Fruit fly (Drosophila melanogaster) whole organism, embryonic: ENCODE measurements around the gene CG11309.

ENCODE experiments used
- Asciz ChIP-seq: fragments of 200-800 bp; sonication (Bioruptor generic); optimal IDR thresholded peaks from 2 replicates; lab custom pipeline; 2017; ENCODE audit warnings: missing biosample characterization, mild to moderate bottlenecking, missing genetic modification characterization, missing genetic modification reagents
- Atf-2 ChIP-seq: fragments of 200-800 bp; sonication (Bioruptor generic); optimal IDR thresholded peaks from 2 replicates; lab custom pipeline; 2016; ENCODE audit warnings: missing biosample characterization, missing genetic modification characterization
- B-H1 ChIP-seq: fragments of 200-800 bp; sonication (Bioruptor generic); IDR thresholded peaks from 3 replicates; pipeline ENCODE4 v1.3.6; 2022; ENCODE audit warnings: missing biosample characterization, missing genetic modification characterization
- Bgb ChIP-seq: fragments of 200-800 bp; sonication (Bioruptor generic); IDR thresholded peaks from 2 replicates; pipeline ENCODE4 v1.3.6; 2022; ENCODE audit warnings: missing biosample characterization, missing genetic modification characterization; ENCODE audit not compliant: partially characterized antibody
- CG10147 ChIP-seq: fragments of 200-800 bp; sonication (Bioruptor generic); optimal IDR thresholded peaks from 2 replicates; lab custom pipeline; 2019; ENCODE audit warnings: missing biosample characterization, mild to moderate bottlenecking, missing genetic modification characterization, moderate library complexity
- CG10565 ChIP-seq: fragments of 200-800 bp; sonication (Bioruptor generic); optimal IDR thresholded peaks from 3 replicates; lab custom pipeline; 2016; ENCODE audit warnings: missing biosample characterization, mild to moderate bottlenecking, missing genetic modification characterization
- CG12155 ChIP-seq: fragments of 200-800 bp; sonication (Bioruptor generic); optimal IDR thresholded peaks from 3 replicates; lab custom pipeline; 2016; ENCODE audit warnings: missing biosample characterization, missing genetic modification characterization
- CG1233 ChIP-seq: fragments of 200-800 bp; sonication (Bioruptor generic); optimal IDR thresholded peaks from 4 replicates; lab custom pipeline; 2018; ENCODE audit warnings: missing biosample characterization, mild to moderate bottlenecking, missing genetic modification characterization
- CG12659 ChIP-seq: fragments of 200-800 bp; sonication (Bioruptor generic); optimal IDR thresholded peaks from 3 replicates; lab custom pipeline; 2017; ENCODE audit warnings: mild to moderate bottlenecking, missing biosample characterization, missing genetic modification reagents, missing genetic modification characterization
- CG13287 ChIP-seq: fragments of 200-800 bp; sonication (Bioruptor generic); IDR thresholded peaks from 2 replicates; pipeline ENCODE4 v1.3.6; 2022; ENCODE audit warnings: missing biosample characterization, missing genetic modification characterization; ENCODE audit not compliant: partially characterized antibody
- CG13624 ChIP-seq: fragments of 200-800 bp; sonication (Bioruptor generic); optimal IDR thresholded peaks from 2 replicates; lab custom pipeline; 2016; ENCODE audit warnings: missing biosample characterization, missing genetic modification characterization
- CG14014 ChIP-seq: fragments of 200-800 bp; sonication (Bioruptor generic); IDR thresholded peaks from 2 replicates; pipeline ENCODE4 v1.3.6; 2022; ENCODE audit warnings: missing biosample characterization, missing genetic modification characterization
- CG15269 ChIP-seq: fragments of 200-800 bp; sonication (Bioruptor generic); optimal IDR thresholded peaks from 2 replicates; lab custom pipeline; 2018; ENCODE audit warnings: missing biosample characterization, mild to moderate bottlenecking, missing genetic modification characterization, moderate library complexity
- CG1529 ChIP-seq: fragments of 200-800 bp; sonication (Bioruptor generic); optimal IDR thresholded peaks from 3 replicates; lab custom pipeline; 2018; ENCODE audit warnings: missing biosample characterization, missing genetic modification characterization
- CG15479 ChIP-seq: fragments of 200-800 bp; sonication (Bioruptor generic); optimal IDR thresholded peaks from 3 replicates; lab custom pipeline; 2019; ENCODE audit warnings: missing biosample characterization, mild to moderate bottlenecking, missing genetic modification characterization, moderate library complexity
- CG1603 ChIP-seq: fragments of 200-800 bp; sonication (Bioruptor generic); optimal IDR thresholded peaks from 2 replicates; lab custom pipeline; 2019; ENCODE audit warnings: missing biosample characterization, mild to moderate bottlenecking, missing genetic modification characterization, moderate library complexity
- CG17802 ChIP-seq: fragments of 200-800 bp; sonication (Bioruptor generic); optimal IDR thresholded peaks from 2 replicates; lab custom pipeline; 2018; ENCODE audit warnings: missing biosample characterization, mild to moderate bottlenecking, missing genetic modification characterization, moderate library complexity
- CG17829 ChIP-seq: fragments of 200-800 bp; optimal IDR thresholded peaks from 2 replicates; lab custom pipeline; 2019; ENCODE audit warnings: missing biosample characterization, mild to moderate bottlenecking, missing genetic modification characterization, moderate library complexity
- CG2129 ChIP-seq: fragments of 200-800 bp; sonication (Bioruptor generic); IDR thresholded peaks from 2 replicates; pipeline ENCODE4 v1.3.6; 2022; ENCODE audit warnings: missing biosample characterization, missing genetic modification characterization; ENCODE audit not compliant: partially characterized antibody
- CG2199 ChIP-seq: fragments of 200-800 bp; sonication (Bioruptor generic); IDR thresholded peaks from 3 replicates; pipeline ENCODE4 v1.3.6; 2022; ENCODE audit warnings: missing biosample characterization, missing genetic modification characterization
- CG2712 ChIP-seq: fragments of 200-800 bp; optimal IDR thresholded peaks from 3 replicates; lab custom pipeline; 2019; ENCODE audit warnings: missing biosample characterization, mild to moderate bottlenecking, missing genetic modification characterization, moderate library complexity
- CG30403 ChIP-seq: fragments of 200-800 bp; sonication (Bioruptor generic); optimal IDR thresholded peaks from 3 replicates; lab custom pipeline; 2016; ENCODE audit warnings: missing biosample characterization, missing genetic modification characterization
- CG6272 ChIP-seq: fragments of 200-800 bp; sonication (Bioruptor generic); IDR thresholded peaks from 2 replicates; pipeline ENCODE4 v1.3.6; 2022; ENCODE audit warnings: missing biosample characterization, missing genetic modification characterization
- D19B ChIP-seq: fragments of 200-800 bp; sonication (Bioruptor generic); optimal IDR thresholded peaks from 2 replicates; lab custom pipeline; 2017; ENCODE audit warnings: missing biosample characterization, mild to moderate bottlenecking, missing genetic modification characterization
- Dbx ChIP-seq: fragments of 200-800 bp; sonication (Bioruptor generic); IDR thresholded peaks from 3 replicates; pipeline ENCODE4 v1.3.6; 2022; ENCODE audit warnings: missing biosample characterization, missing genetic modification characterization
- Eip74EF ChIP-seq, 2 experiments: fragments of 200-800 bp in 1 of 2; fragments of >200 bp in 1 of 2; sonication (Bioruptor generic) in 1 of 2; optimal IDR thresholded peaks; 2 replicates each; lab custom pipeline; 2017 to 2019; ENCODE audit warnings: missing biosample characterization in 2 of 2, missing genetic modification characterization in 2 of 2, mild to moderate bottlenecking in 1 of 2, moderate library complexity in 1 of 2
- HmgZ ChIP-seq: fragments of 200-800 bp; sonication (Bioruptor generic); optimal IDR thresholded peaks from 2 replicates; lab custom pipeline; 2018; ENCODE audit warnings: missing biosample characterization, mild to moderate bottlenecking, missing genetic modification characterization
- Med ChIP-seq: fragments of 200-800 bp; sonication (Bioruptor generic); peaks from one replicate; lab custom pipeline; 2016; ENCODE audit warnings: missing biosample characterization, missing genetic modification characterization, mild to moderate bottlenecking, inconsistent platforms, moderate library complexity
- Optix ChIP-seq: fragments of 200-800 bp; sonication (Bioruptor generic); IDR thresholded peaks from 3 replicates; pipeline ENCODE4 v1.3.6; 2022; ENCODE audit warnings: missing biosample characterization, missing genetic modification characterization
- Sox100B ChIP-seq: fragments of 200-800 bp; sonication (Bioruptor generic); optimal IDR thresholded peaks from 3 replicates; lab custom pipeline; 2018; ENCODE audit warnings: missing biosample characterization, mild to moderate bottlenecking, missing genetic modification characterization
- Spps ChIP-seq: fragments of 200-800 bp; sonication (Bioruptor generic); optimal IDR thresholded peaks from 2 replicates; lab custom pipeline; 2018; ENCODE audit warnings: missing biosample characterization, mild to moderate bottlenecking, missing genetic modification characterization
- amos ChIP-seq: fragments of 200-800 bp; sonication (Bioruptor generic); IDR thresholded peaks from 2 replicates; pipeline ENCODE4 v1.3.6; 2022; ENCODE audit warnings: missing biosample characterization, missing genetic modification characterization; ENCODE audit not compliant: partially characterized antibody
- ash1 ChIP-seq: fragments of 200-800 bp; sonication (Bioruptor generic); optimal IDR thresholded peaks from 2 replicates; lab custom pipeline; 2018; ENCODE audit warnings: missing biosample characterization, mild to moderate bottlenecking, missing genetic modification characterization
- br ChIP-seq: fragments of >200 bp; optimal IDR thresholded peaks from 2 replicates; lab custom pipeline; 2017
- cad ChIP-seq: fragments of >200 bp; optimal IDR thresholded peaks from 2 replicates; lab custom pipeline; 2017; ENCODE audit warnings: missing biosample characterization, missing genetic modification characterization
- eve ChIP-seq, 2 experiments: fragments of >200 bp; optimal IDR thresholded peaks; 2 replicates each; lab custom pipeline; 2017; ENCODE audit warnings: missing biosample characterization in 2 of 2, missing genetic modification characterization in 2 of 2
- exex ChIP-seq: fragments of 200-800 bp; sonication (Bioruptor generic); optimal IDR thresholded peaks from 4 replicates; lab custom pipeline; 2018; ENCODE audit warnings: missing biosample characterization, mild to moderate bottlenecking, missing genetic modification characterization, moderate library complexity
- gfzf ChIP-seq: fragments of 200-800 bp; sonication (Bioruptor generic); optimal IDR thresholded peaks from 2 replicates; lab custom pipeline; 2016; ENCODE audit warnings: missing biosample characterization, mild to moderate bottlenecking, missing genetic modification characterization, moderate library complexity
- grn ChIP-seq: fragments of 200-800 bp; sonication (Bioruptor generic); optimal IDR thresholded peaks from 3 replicates; lab custom pipeline; 2017; ENCODE audit warnings: missing biosample characterization, missing genetic modification characterization
- jigr1 ChIP-seq: fragments of 200-800 bp; sonication (Bioruptor generic); IDR thresholded peaks from 3 replicates; pipeline ENCODE4 v1.3.6; 2022; ENCODE audit warnings: missing biosample characterization, missing genetic modification characterization
- maf-S ChIP-seq: fragments of 200-800 bp; sonication (Bioruptor generic); optimal IDR thresholded peaks from 2 replicates; lab custom pipeline; 2016; ENCODE audit warnings: missing biosample characterization, missing genetic modification characterization
- onecut ChIP-seq: fragments of 200-800 bp; sonication (Bioruptor generic); IDR thresholded peaks from 2 replicates; pipeline ENCODE4 v1.3.6; 2022; ENCODE audit warnings: missing biosample characterization, missing genetic modification characterization
- sc ChIP-seq, 3 experiments: fragments of >200 bp in 2 of 3; fragments of 200-800 bp in 1 of 3; sonication (Bioruptor generic) in 1 of 3; optimal IDR thresholded peaks; 2 replicates in 2 of 3; 3 replicates in 1 of 3; lab custom pipeline; 2017; ENCODE audit warnings: mild to moderate bottlenecking in 1 of 3, missing biosample characterization in 1 of 3, missing genetic modification characterization in 1 of 3, missing genetic modification reagents in 1 of 3
- sens ChIP-seq: fragments of 200-800 bp; sonication (Bioruptor generic); peaks from one replicate; lab custom pipeline; 2016; ENCODE audit warnings: missing biosample characterization, missing genetic modification characterization
- stwl ChIP-seq: fragments of 200-800 bp; sonication (Bioruptor generic); optimal IDR thresholded peaks from 3 replicates; lab custom pipeline; 2018; ENCODE audit warnings: missing biosample characterization, mild to moderate bottlenecking, missing genetic modification characterization, moderate library complexity
- tap ChIP-seq: fragments of 200-800 bp; optimal IDR thresholded peaks from 3 replicates; lab custom pipeline; 2019; ENCODE audit warnings: missing biosample characterization, mild to moderate bottlenecking, missing genetic modification characterization, moderate library complexity
- wor ChIP-seq: fragments of 200-800 bp; sonication (Bioruptor generic); IDR thresholded peaks from 2 replicates; pipeline ENCODE4 v1.3.6; 2022; ENCODE audit warnings: missing biosample characterization, missing genetic modification characterization

The CG11309 gene

dm6 chr3L:21267862-21268385 is 36.5 kb downstream of the CG11309 start, which contains the start of gene CG9391 (continued):
- TF ChIP-seq jigr1 (GFP tag; lab: Robert Waterston, UW) (no peak), sc (optimal IDR thresholded peaks at IDR 0.05; lab: Kevin White, UChicago) (no peak), sc (GFP tag; optimal IDR thresholded peaks at IDR 0.05; lab: Kevin White, UChicago) (no peak), gfzf (GFP tag; lab: Kevin White, UChicago) (peak; percentile 68), Atf-2 (GFP tag; lab: Kevin White, UChicago) (no peak), Optix (GFP tag; lab: Robert Waterston, UW) (no peak), maf-S (GFP tag; lab: Kevin White, UChicago) (no peak), CG6272 (GFP tag; lab: Robert Waterston, UW) (no peak), tap (tag; lab: Kevin White, UChicago) (no peak), CG13624 (GFP tag; lab: Kevin White, UChicago) (no peak), cad (GFP tag; lab: Kevin White, UChicago) (no peak), CG1603 (tag; lab: Kevin White, UChicago) (no peak), wor (no peak), CG12659 (peak; percentile 4), eve (GFP tag; optimal IDR thresholded peaks at IDR 0.05; lab: Kevin White, UChicago) (no peak), br (no peak), Sox100B (GFP tag; lab: Kevin White, UChicago) (no peak), onecut (GFP tag; lab: Robert Waterston, UW) (no peak), CG2129 (GFP tag; lab: Robert Waterston, UW) (no peak), CG2712 (tag; lab: Kevin White, UChicago) (no peak), CG10147 (no peak)

dm6 chr3L:21266101-21266656 is 38.3 kb downstream of the CG11309 start:
- TF ChIP-seq CG17802 (tag; lab: Kevin White, UChicago) (no peak), D19B (GFP tag; lab: Kevin White, UChicago) (peak; percentile 58), CG17829 (tag; lab: Kevin White, UChicago) (no peak), CG12155 (GFP tag; lab: Kevin White, UChicago) (no peak), sens (GFP tag; lab: Kevin White, UChicago) (peak; percentile 20), B-H1 (GFP tag; lab: Robert Waterston, UW) (no peak), CG1233 (GFP tag; lab: Kevin White, UChicago) (no peak), CG15479 (GFP tag; lab: Kevin White, UChicago) (peak; percentile 82), CG1529 (GFP tag; lab: Kevin White, UChicago) (no peak)

- TF ChIP-seq sens (GFP tag; lab: Kevin White, UChicago) (peak; percentile 74), exex (tag; lab: Kevin White, UChicago) (peak; percentile 34), CG30403 (GFP tag; lab: Kevin White, UChicago) (no peak), stwl (tag; lab: Kevin White, UChicago) (peak; percentile 21), Spps (tag; lab: Kevin White, UChicago) (no peak), Med (GFP tag; lab: Kevin White, UChicago) (peak; percentile 17), Dbx (GFP tag; lab: Robert Waterston, UW) (0 out of 3 replicates have a peak, but pooled peaks have one; percentile 7), grn (GFP tag; lab: Kevin White, UChicago) (peak; percentile 41), CG13287 (GFP tag; lab: Robert Waterston, UW) (peak; percentile 28; the same call in 1 of the 2 replicates), CG10565 (GFP tag; lab: Kevin White, UChicago) (no peak), Eip74EF (GFP tag; optimal IDR thresholded peaks at IDR 0.05; lab: Kevin White, UChicago) (no peak), Asciz (GFP tag; lab: Kevin White, UChicago) (peak; percentile 12), ash1 (GFP tag; lab: Kevin White, UChicago) (no peak), CG15269 (tag; lab: Kevin White, UChicago) (peak; percentile 11), D19B (GFP tag; lab: Kevin White, UChicago) (peak; percentile 33), HmgZ (tag; lab: Kevin White, UChicago) (peak; percentile 20), CG14014 (GFP tag; lab: Robert Waterston, UW) (no peak), CG2199 (GFP tag; lab: Robert Waterston, UW) (peak; percentile 57; the same call in 2 of the 3 replicates), amos (peak; percentile 38; the same call in 1 of the 2 replicates), Bgb (GFP tag; lab: Robert Waterston, UW) (peak; percentile 45)
Measured at dm6 chr3L:21262426-21262825, 42.0 kb downstream of the CG11309 start.
